Worm (Caenorhabditis elegans): ENCODE measurements around the gene twk-43.

twk-43 gene

ce11 chrV:13380980-13381379, 34.9 kb downstream of the twk-43 start, which contains the start of gene cpz-2:
Gene cpz-2 (plus strand): TSS chrV:13381189.
- no peak for TF ChIP-seq M03D4.4 (tag; optimal IDR thresholded peaks at IDR 0.05)
- TF ChIP-seq unc-39 (tag; optimal IDR thresholded peaks at IDR 0.05), result no peak
- no peak for TF ChIP-seq flh-1 (GFP tag; optimal IDR thresholded peaks at IDR 0.05)
- TF ChIP-seq ces-1 (GFP tag; optimal IDR thresholded peaks at IDR 0.05), result no peak
- no peak for TF ChIP-seq bed-3 (GFP tag; optimal IDR thresholded peaks at IDR 0.05)
- no peak for TF ChIP-seq ceh-83 (GFP tag; optimal IDR thresholded peaks at IDR 0.05)
- no peak for TF ChIP-seq mls-2 (tag; optimal IDR thresholded peaks at IDR 0.05)
- TF ChIP-seq mep-1 (tag; optimal IDR thresholded peaks at IDR 0.05), result no peak
- TF ChIP-seq pha-4 (tag; optimal IDR thresholded peaks at IDR 0.05), result no peak
- TF ChIP-seq ceh-39 (tag; optimal IDR thresholded peaks at IDR 0.05), result no peak
- TF ChIP-seq ceh-43 (GFP tag; optimal IDR thresholded peaks at IDR 0.05), result no peak
- no peak for TF ChIP-seq unc-62 (GFP tag; optimal IDR thresholded peaks at IDR 0.05)
- no peak for TF ChIP-seq nhr-28 (tag; optimal IDR thresholded peaks at IDR 0.05)
- no peak for TF ChIP-seq cnd-1 (tag; optimal IDR thresholded peaks at IDR 0.05)
- TF ChIP-seq nhr-76 (tag; optimal IDR thresholded peaks at IDR 0.05), result no peak
- TF ChIP-seq unc-120 (tag; optimal IDR thresholded peaks at IDR 0.05; ENCODE audit: poor library complexity, severe bottlenecking), result no peak
- TF ChIP-seq lin-13 (tag; optimal IDR thresholded peaks at IDR 0.05), result no peak
- TF ChIP-seq mab-5 (tag; optimal IDR thresholded peaks at IDR 0.05), result no peak

ce11 chrV:13385798-13386197, 39.7 kb downstream of the twk-43 start, which contains the start of gene gcy-34:
Gene gcy-34 (minus strand): TSS chrV:13385898.
- no peak for TF ChIP-seq ces-1 (GFP tag; optimal IDR thresholded peaks at IDR 0.05)
- no peak for TF ChIP-seq unc-120 (tag; optimal IDR thresholded peaks at IDR 0.05; ENCODE audit: poor library complexity, severe bottlenecking)

- TF ChIP-seq elt-1 (tag; optimal IDR thresholded peaks at IDR 0.05; ENCODE audit: borderline replicate concordance, insufficient read depth) (no peak), elt-3 (tag; optimal IDR thresholded peaks at IDR 0.05) (no peak), flh-1 (GFP tag; optimal IDR thresholded peaks at IDR 0.05) (no peak), drap-1 (GFP tag; optimal IDR thresholded peaks at IDR 0.05) (no peak), unc-120 (tag; optimal IDR thresholded peaks at IDR 0.05; ENCODE audit: poor library complexity, severe bottlenecking) (no peak), sem-2 (GFP tag; optimal IDR thresholded peaks at IDR 0.05) (no peak), cnd-1 (tag; optimal IDR thresholded peaks at IDR 0.05) (no peak), unc-62 (GFP tag; optimal IDR thresholded peaks at IDR 0.05) (no peak), zip-8 (tag; optimal IDR thresholded peaks at IDR 0.05) (no peak), nhr-12 (tag; optimal IDR thresholded peaks at IDR 0.05) (no peak), mls-2 (tag; optimal IDR thresholded peaks at IDR 0.05) (no peak), unc-39 (tag; optimal IDR thresholded peaks at IDR 0.05) (no peak), blmp-1 (tag; optimal IDR thresholded peaks at IDR 0.05) (no peak), mep-1 (tag; optimal IDR thresholded peaks at IDR 0.05) (no peak)
Observed at ce11 chrV:13387472-13387871, 41.4 kb downstream of the twk-43 start.

DNA sequence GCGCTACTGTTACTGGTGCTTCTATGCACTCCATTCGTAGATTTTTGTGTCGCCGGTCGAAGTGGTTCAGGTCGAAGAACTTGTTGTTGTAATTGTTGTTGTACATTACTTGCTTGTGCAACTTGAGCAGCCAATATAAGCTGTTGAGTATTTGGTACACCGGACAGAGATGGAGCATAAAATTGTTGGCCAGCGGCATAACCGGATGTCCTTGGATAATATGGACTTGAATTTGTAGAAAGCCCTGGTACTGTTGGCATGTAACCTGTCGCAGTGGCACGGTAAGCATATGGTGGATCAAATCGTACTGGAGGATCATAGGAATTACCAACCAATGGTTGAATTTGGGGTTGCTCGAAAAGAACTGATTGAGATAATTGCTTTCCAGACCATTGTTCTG, 42.9 kb downstream of the twk-43 start:
- TF ChIP-seq tbx-8 (GFP tag; optimal IDR thresholded peaks at IDR 0.05) (no peak), ces-1 (GFP tag; optimal IDR thresholded peaks at IDR 0.05) (no peak), drap-1 (GFP tag; optimal IDR thresholded peaks at IDR 0.05) (no peak), lin-32 (GFP tag; optimal IDR thresholded peaks at IDR 0.05) (no peak), snpc-4 (tag; optimal IDR thresholded peaks at IDR 0.05) (no peak), ham-2 (GFP tag; optimal IDR thresholded peaks at IDR 0.05) (no peak), unc-120 (tag; optimal IDR thresholded peaks at IDR 0.05; ENCODE audit: poor library complexity, severe bottlenecking) (no peak), blmp-1 (tag; optimal IDR thresholded peaks at IDR 0.05) (no peak), lsy-2 (tag; optimal IDR thresholded peaks at IDR 0.05) (no peak), ceh-39 (tag; optimal IDR thresholded peaks at IDR 0.05) (no peak), hlh-1 (tag; optimal IDR thresholded peaks at IDR 0.05) (no peak), mls-2 (tag; optimal IDR thresholded peaks at IDR 0.05) (no peak)

- TF ChIP-seq ztf-11 (tag; optimal IDR thresholded peaks at IDR 0.05), result no peak
- peak; percentile 78 for TF ChIP-seq elt-1 (tag; optimal IDR thresholded peaks at IDR 0.05; ENCODE audit: borderline replicate concordance, insufficient read depth)
- no peak for TF ChIP-seq ces-1 (GFP tag; optimal IDR thresholded peaks at IDR 0.05)
- no peak for TF ChIP-seq pha-4 (tag; optimal IDR thresholded peaks at IDR 0.05)
- TF ChIP-seq blmp-1 (tag; optimal IDR thresholded peaks at IDR 0.05), result no peak
Observed at ce11 chrV:13389454-13389853, 43.4 kb downstream of the twk-43 start.

Measured in whole organism, mixed stage, embryonic.